Fruit fly (Drosophila melanogaster) whole organism: ENCODE results near the gene CG32700.

ENCODE experiments used
- CG8478 ChIP-seq: fragments of >200 bp; optimal IDR thresholded peaks from 2 replicates; lab custom pipeline; 2018; ENCODE audit warnings: inconsistent platforms
- Dll ChIP-seq: fragments of >200 bp; optimal IDR thresholded peaks from 2 replicates; lab custom pipeline; 2017
- EcR ChIP-seq, 2 experiments: fragments of >200 bp; optimal IDR thresholded peaks; 2 replicates each; lab custom pipeline; 2017; ENCODE audit warnings: missing biosample characterization in 2 of 2, missing genetic modification characterization in 2 of 2, missing genetic modification reagents in 2 of 2
- pan ChIP-seq: fragments of >200 bp; optimal IDR thresholded peaks from 2 replicates; lab custom pipeline; 2017
- psq ChIP-seq: fragments of >200 bp; optimal IDR thresholded peaks from 2 replicates; lab custom pipeline; 2017
- usp ChIP-seq: fragments of >200 bp; optimal IDR thresholded peaks from 2 replicates; lab custom pipeline; 2017; ENCODE audit warnings: missing biosample characterization, missing genetic modification characterization, mixed read lengths

dm6 chrX:9476908-9477307, 73.7 kb downstream of the CG32700 start:
- TF ChIP-seq CG8478 (lab: Kevin White, UChicago) (no peak), EcR (GFP tag; optimal IDR thresholded peaks at IDR 0.05; lab: Kevin White, UChicago) (no peak), Dll (lab: Kevin White, UChicago) (no peak), usp (GFP tag; lab: Kevin White, UChicago) (no peak), pan (lab: Kevin White, UChicago) (no peak), psq (lab: Kevin White, UChicago) (no peak)
